Worm (Caenorhabditis elegans): ENCODE data around the gene W04E12.3.

- TF ChIP-seq nhr-237 (tag; optimal IDR thresholded peaks at IDR 0.05) (no peak), nhr-23 (tag; optimal IDR thresholded peaks at IDR 0.05) (no peak), skn-1 (tag; optimal IDR thresholded peaks at IDR 0.05) (no peak), ama-1 (optimal IDR thresholded peaks at IDR 0.05) (no peak), elt-1 (tag; optimal IDR thresholded peaks at IDR 0.05) (no peak), unc-62 (GFP tag; optimal IDR thresholded peaks at IDR 0.05) (no peak), lin-39 (tag; optimal IDR thresholded peaks at IDR 0.05) (no peak), aly-2 (tag; optimal IDR thresholded peaks at IDR 0.05) (no peak), lsy-2 (tag; optimal IDR thresholded peaks at IDR 0.05) (no peak)
Observed at ce11 chrV:19771660-19772059, 29.9 kb downstream of the W04E12.3 start, which contains the start of gene M162.15.

Data from whole organism, L2 larva.